Worm (Caenorhabditis elegans) whole organism, early embryonic: Measurements from ENCODE around the gene btb-12.

ENCODE experiments used
- ama-1 ChIP-seq: fragments of 150-350 bp; optimal IDR thresholded peaks from 2 replicates; lab custom pipeline; 2014
- hmg-4 ChIP-seq: fragments of 200-800 bp; sonication (Bioruptor generic); optimal IDR thresholded peaks from 2 replicates; lab custom pipeline; 2018; ENCODE audit warnings: mild to moderate bottlenecking, missing genetic modification characterization, missing compliant biosample characterization
- sea-1 ChIP-seq: fragments of 200-800 bp; sonication (Bioruptor generic); conservative IDR thresholded peaks from 2 replicates; pipeline ENCODE4 v1.3.6; 2022; ENCODE audit warnings: missing genetic modification characterization, missing compliant biosample characterization
- tbx-11 ChIP-seq: fragments of 200-800 bp; sonication (Bioruptor generic); IDR thresholded peaks from 2 replicates; pipeline ENCODE4 v1.3.6; 2022; ENCODE audit warnings: missing genetic modification characterization, missing compliant biosample characterization

ce11 chrII:1691011-1691410, 36.0 kb downstream of the btb-12 start, which contains the start of gene fbxc-22:
- TF ChIP-seq ama-1 (lab: Kevin White, UChicago) (no peak), hmg-4 (GFP tag; lab: Kevin White, UChicago) (no peak), tbx-11 (GFP tag; lab: Robert Waterston, UW) (no peak), sea-1 (no peak)
